Fruit fly (Drosophila melanogaster) whole organism, embryonic: ENCODE measurements around the gene BckdhA.

Source experiments
- Atf3 ChIP-seq: fragments of 200-800 bp; sonication (Bioruptor generic); optimal IDR thresholded peaks from 3 replicates; lab custom pipeline; 2016; ENCODE audit warnings: missing biosample characterization, missing genetic modification characterization
- Bgb ChIP-seq: fragments of 200-800 bp; sonication (Bioruptor generic); IDR thresholded peaks from 2 replicates; pipeline ENCODE4 v1.3.6; 2022; ENCODE audit warnings: missing biosample characterization, missing genetic modification characterization; ENCODE audit not compliant: partially characterized antibody
- C15 ChIP-seq: fragments of 200-800 bp; sonication (Bioruptor generic); IDR thresholded peaks from 3 replicates; pipeline ENCODE4 v1.3.6; 2022; ENCODE audit warnings: missing biosample characterization, missing genetic modification characterization
- CG10147 ChIP-seq: fragments of 200-800 bp; sonication (Bioruptor generic); optimal IDR thresholded peaks from 2 replicates; lab custom pipeline; 2019; ENCODE audit warnings: missing biosample characterization, mild to moderate bottlenecking, missing genetic modification characterization, moderate library complexity
- CG10431 ChIP-seq: fragments of 200-800 bp; sonication (Bioruptor generic); optimal IDR thresholded peaks from 3 replicates; lab custom pipeline; 2018; ENCODE audit warnings: missing biosample characterization, mild to moderate bottlenecking, missing genetic modification characterization
- CG10959 ChIP-seq: fragments of 200-800 bp; sonication (Bioruptor generic); IDR thresholded peaks from 2 replicates; pipeline ENCODE4 v1.3.6; 2022; ENCODE audit warnings: missing biosample characterization, missing genetic modification characterization
- CG13894 ChIP-seq: fragments of 200-800 bp; sonication (Bioruptor generic); optimal IDR thresholded peaks from 3 replicates; lab custom pipeline; 2018; ENCODE audit warnings: missing biosample characterization, mild to moderate bottlenecking, missing genetic modification characterization, moderate library complexity
- CG15011 ChIP-seq: fragments of 200-800 bp; sonication (Bioruptor generic); optimal IDR thresholded peaks from 3 replicates; lab custom pipeline; 2018; ENCODE audit warnings: missing biosample characterization, mild to moderate bottlenecking, missing genetic modification characterization
- CG15514 ChIP-seq: fragments of 200-800 bp; sonication (Bioruptor generic); optimal IDR thresholded peaks from 3 replicates; lab custom pipeline; 2017; ENCODE audit warnings: missing biosample characterization, missing genetic modification characterization, mild to moderate bottlenecking, moderate library complexity, missing genetic modification reagents
- CG17802 ChIP-seq: fragments of 200-800 bp; sonication (Bioruptor generic); optimal IDR thresholded peaks from 2 replicates; lab custom pipeline; 2018; ENCODE audit warnings: missing biosample characterization, mild to moderate bottlenecking, missing genetic modification characterization, moderate library complexity
- CG18262 ChIP-seq: fragments of 200-800 bp; optimal IDR thresholded peaks from 3 replicates; lab custom pipeline; 2019; ENCODE audit warnings: missing biosample characterization, mild to moderate bottlenecking, missing genetic modification characterization, moderate library complexity
- CG2116 ChIP-seq: fragments of 200-800 bp; sonication (Bioruptor generic); optimal IDR thresholded peaks from 3 replicates; lab custom pipeline; 2018; ENCODE audit warnings: missing biosample characterization, mild to moderate bottlenecking, missing genetic modification characterization
- CG30431 ChIP-seq: fragments of 200-800 bp; sonication (Bioruptor generic); optimal IDR thresholded peaks from 2 replicates; lab custom pipeline; 2017; ENCODE audit warnings: missing biosample characterization, missing genetic modification characterization
- CG31441 ChIP-seq: fragments of 200-800 bp; sonication (Bioruptor generic); IDR thresholded peaks from 2 replicates; pipeline ENCODE4 v1.3.6; 2022; ENCODE audit warnings: missing biosample characterization, missing genetic modification characterization
- CG3838 ChIP-seq: fragments of 200-800 bp; sonication (Bioruptor generic); optimal IDR thresholded peaks from 3 replicates; lab custom pipeline; 2016; ENCODE audit warnings: missing biosample characterization, missing genetic modification characterization
- CG4730 ChIP-seq: fragments of 200-800 bp; sonication (Bioruptor generic); IDR thresholded peaks from 2 replicates; pipeline ENCODE4 v1.3.6; 2022; ENCODE audit warnings: missing biosample characterization, missing genetic modification characterization
- CG7357 ChIP-seq: fragments of 200-800 bp; sonication (Bioruptor generic); IDR thresholded peaks from 3 replicates; pipeline ENCODE4 v1.3.6; 2022; ENCODE audit warnings: missing biosample characterization, missing genetic modification characterization
- CG8478 ChIP-seq: fragments of >200 bp; optimal IDR thresholded peaks from 2 replicates; lab custom pipeline; 2018
- CG9437 ChIP-seq: fragments of 200-800 bp; sonication (Bioruptor generic); optimal IDR thresholded peaks from 2 replicates; lab custom pipeline; 2018; ENCODE audit warnings: missing biosample characterization, mild to moderate bottlenecking, missing genetic modification characterization
- CG9609 ChIP-seq: fragments of 200-800 bp; sonication (Bioruptor generic); optimal IDR thresholded peaks from 3 replicates; lab custom pipeline; 2016; ENCODE audit warnings: missing biosample characterization, missing genetic modification characterization
- CG9876 ChIP-seq: fragments of 200-800 bp; sonication (Bioruptor generic); optimal IDR thresholded peaks from 2 replicates; lab custom pipeline; 2016; ENCODE audit warnings: missing biosample characterization, missing genetic modification characterization
- HLH54F ChIP-seq: fragments of 200-800 bp; sonication (Bioruptor generic); optimal IDR thresholded peaks from 3 replicates; lab custom pipeline; 2016; ENCODE audit warnings: missing biosample characterization, missing genetic modification characterization
- Hmr ChIP-seq: fragments of 200-800 bp; sonication (Bioruptor generic); optimal IDR thresholded peaks from 3 replicates; lab custom pipeline; 2017; ENCODE audit warnings: mild to moderate bottlenecking, missing biosample characterization, missing genetic modification reagents, missing genetic modification characterization
- Jarid2 ChIP-seq: fragments of 200-800 bp; sonication (Bioruptor generic); optimal IDR thresholded peaks from 3 replicates; lab custom pipeline; 2017; ENCODE audit warnings: mild to moderate bottlenecking, missing biosample characterization, missing genetic modification reagents, missing genetic modification characterization
- Kr ChIP-seq: fragments of 200-800 bp; sonication (Bioruptor generic); optimal IDR thresholded peaks from 2 replicates; lab custom pipeline; 2017; ENCODE audit warnings: missing biosample characterization, mild to moderate bottlenecking, missing genetic modification characterization
- Mrtf ChIP-seq: fragments of 200-800 bp; sonication (Bioruptor generic); IDR thresholded peaks from 3 replicates; pipeline ENCODE4 v1.3.6; 2022; ENCODE audit warnings: missing biosample characterization, missing genetic modification characterization
- Optix ChIP-seq: fragments of 200-800 bp; sonication (Bioruptor generic); IDR thresholded peaks from 3 replicates; pipeline ENCODE4 v1.3.6; 2022; ENCODE audit warnings: missing biosample characterization, missing genetic modification characterization
- Stat92E ChIP-seq, 3 experiments: fragments of >200 bp in 2 of 3; fragments of 200-800 bp in 1 of 3; sonication (Bioruptor generic) in 1 of 3; optimal IDR thresholded peaks; 2 replicates each; lab custom pipeline; 2017 to 2019; ENCODE audit warnings: missing biosample characterization in 3 of 3, missing genetic modification characterization in 3 of 3, mild to moderate bottlenecking in 1 of 3, moderate library complexity in 1 of 3
- chinmo ChIP-seq: fragments of 200-800 bp; sonication (Bioruptor generic); IDR thresholded peaks from 4 replicates; pipeline ENCODE4 v1.3.6; 2022; ENCODE audit warnings: missing biosample characterization, missing genetic modification characterization; ENCODE audit not compliant: partially characterized antibody
- danr ChIP-seq: fragments of 200-800 bp; sonication (Bioruptor generic); IDR thresholded peaks from 2 replicates; pipeline ENCODE4 v1.3.6; 2022; ENCODE audit warnings: missing biosample characterization, missing genetic modification characterization
- dysf ChIP-seq: fragments of 200-800 bp; sonication (Bioruptor generic); IDR thresholded peaks from 3 replicates; pipeline ENCODE4 v1.3.6; 2022; ENCODE audit warnings: missing biosample characterization, missing genetic modification characterization
- ems ChIP-seq: fragments of 200-800 bp; sonication (Bioruptor generic); optimal IDR thresholded peaks from 3 replicates; lab custom pipeline; 2016; ENCODE audit warnings: missing biosample characterization, missing genetic modification characterization
- esg ChIP-seq: fragments of 200-800 bp; sonication (Bioruptor generic); conservative IDR thresholded peaks from 2 replicates; pipeline ENCODE4 v1.3.6; 2022; ENCODE audit warnings: missing biosample characterization, missing genetic modification characterization
- eve ChIP-seq, 2 experiments: fragments of >200 bp; optimal IDR thresholded peaks; 2 replicates each; lab custom pipeline; 2017; ENCODE audit warnings: missing biosample characterization in 2 of 2, missing genetic modification characterization in 2 of 2
- fd102C ChIP-seq: fragments of 200-800 bp; sonication (Bioruptor generic); optimal IDR thresholded peaks from 2 replicates; lab custom pipeline; 2018; ENCODE audit warnings: missing biosample characterization, mild to moderate bottlenecking, missing genetic modification characterization, moderate library complexity
- gsb-n ChIP-seq: fragments of 200-800 bp; sonication (Bioruptor generic); optimal IDR thresholded peaks from 3 replicates; lab custom pipeline; 2018; ENCODE audit warnings: missing biosample characterization, mild to moderate bottlenecking, missing genetic modification characterization
- gt ChIP-seq: fragments of 200-800 bp; sonication (Bioruptor generic); IDR thresholded peaks from 2 replicates; pipeline ENCODE4 v1.3.6; 2022; ENCODE audit warnings: missing biosample characterization, missing genetic modification characterization
- hb ChIP-seq: fragments of 200-800 bp; sonication (Bioruptor generic); IDR thresholded peaks from 3 replicates; pipeline ENCODE4 v1.3.6; 2022; ENCODE audit warnings: missing biosample characterization, missing genetic modification characterization; ENCODE audit not compliant: partially characterized antibody
- insv ChIP-seq, 2 experiments: fragments of 200-800 bp; sonication (Bioruptor generic); optimal IDR thresholded peaks; 3 replicates each; lab custom pipeline; 2016 to 2018; ENCODE audit warnings: missing biosample characterization in 2 of 2, missing genetic modification characterization in 2 of 2
- jigr1 ChIP-seq: fragments of 200-800 bp; sonication (Bioruptor generic); IDR thresholded peaks from 3 replicates; pipeline ENCODE4 v1.3.6; 2022; ENCODE audit warnings: missing biosample characterization, missing genetic modification characterization
- jumu ChIP-seq: fragments of 200-800 bp; sonication (Bioruptor generic); optimal IDR thresholded peaks from 3 replicates; lab custom pipeline; 2016; ENCODE audit warnings: missing biosample characterization, missing genetic modification characterization
- kni ChIP-seq: fragments of 200-800 bp; sonication (Bioruptor generic); optimal IDR thresholded peaks from 3 replicates; lab custom pipeline; 2017; ENCODE audit warnings: mild to moderate bottlenecking, missing biosample characterization, missing genetic modification reagents, missing genetic modification characterization
- mam ChIP-seq: fragments of 200-800 bp; sonication (Bioruptor generic); optimal IDR thresholded peaks from 3 replicates; lab custom pipeline; 2016; ENCODE audit warnings: missing biosample characterization, missing genetic modification characterization
- nau ChIP-seq: fragments of 200-800 bp; sonication (Bioruptor generic); optimal IDR thresholded peaks from 3 replicates; lab custom pipeline; 2017; ENCODE audit warnings: missing biosample characterization, mild to moderate bottlenecking, missing genetic modification characterization, missing genetic modification reagents
- p53 ChIP-seq: fragments of 200-800 bp; sonication (Bioruptor generic); optimal IDR thresholded peaks from 2 replicates; lab custom pipeline; 2016; ENCODE audit warnings: missing biosample characterization, missing genetic modification characterization
- repo ChIP-seq: fragments of 200-800 bp; sonication (Bioruptor generic); optimal IDR thresholded peaks from 2 replicates; lab custom pipeline; 2016; ENCODE audit warnings: missing biosample characterization, missing genetic modification characterization
- row ChIP-seq: fragments of 200-800 bp; sonication (Bioruptor generic); IDR thresholded peaks from 3 replicates; pipeline ENCODE4 v1.3.6; 2022; ENCODE audit warnings: missing biosample characterization, missing genetic modification characterization
- trem ChIP-seq: fragments of 200-800 bp; optimal IDR thresholded peaks from 3 replicates; lab custom pipeline; 2019; ENCODE audit warnings: missing biosample characterization, mild to moderate bottlenecking, missing genetic modification characterization, moderate library complexity

Gene BckdhA

DNA sequence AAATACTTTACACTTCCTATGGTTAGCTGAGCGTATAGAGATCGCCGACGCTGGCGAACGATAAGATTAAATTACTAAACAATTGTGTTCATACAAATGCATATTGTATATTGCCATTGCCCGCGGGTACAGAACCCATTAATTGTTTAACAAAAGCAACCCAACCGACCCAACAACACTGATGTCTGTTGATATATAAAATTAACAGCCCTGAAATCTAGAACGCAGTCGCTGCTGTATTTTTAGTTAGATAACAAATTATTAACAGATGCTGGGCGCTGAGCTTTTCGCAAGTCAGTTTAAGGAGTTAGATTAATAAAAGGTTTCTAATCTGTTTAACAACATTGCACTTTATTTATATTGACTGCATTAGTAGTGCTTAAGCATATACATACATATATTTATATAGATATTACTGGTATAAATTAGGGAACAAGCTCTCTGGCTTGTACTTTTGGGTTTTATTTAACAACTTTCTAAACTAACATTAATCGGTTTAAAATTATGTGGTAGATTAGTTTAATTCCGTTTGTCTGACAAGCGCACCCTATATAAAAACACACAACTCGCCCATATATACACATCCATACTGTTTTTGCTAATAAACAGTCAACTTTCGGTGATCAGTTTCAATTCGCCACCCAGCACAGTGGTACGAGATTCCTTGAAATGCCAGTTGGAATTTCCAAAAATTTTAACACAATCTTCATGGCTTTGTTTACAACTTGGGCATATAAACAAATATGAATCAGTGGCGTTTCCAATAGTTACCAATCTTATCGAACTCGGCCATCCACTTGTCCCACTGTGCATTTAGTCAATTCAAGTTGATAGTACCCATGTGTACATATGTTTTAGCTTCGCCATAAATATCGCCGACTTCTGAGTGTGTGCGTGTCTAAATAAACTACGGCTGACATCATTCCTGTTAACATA is 27.4 kb upstream of the BckdhA start (continued):
- peak; percentile 57 for TF ChIP-seq Atf3 (GFP tag; lab: Kevin White, UChicago)
- peak; percentile 68 for TF ChIP-seq CG9876 (GFP tag; lab: Kevin White, UChicago)
- peak; percentile 73 for TF ChIP-seq CG9609
- no peak for TF ChIP-seq hb
- peak; percentile 90 for TF ChIP-seq repo
- TF ChIP-seq CG3838 (GFP tag; lab: Kevin White, UChicago) = peak; percentile 19
- TF ChIP-seq CG18262 (tag; lab: Kevin White, UChicago) = peak; percentile 78
- peak; percentile 73; the same call in 2 of the 3 replicates for TF ChIP-seq CG7357 (GFP tag; lab: Robert Waterston, UW)
- TF ChIP-seq esg (GFP tag; lab: Robert Waterston, UW) = peak; percentile 83
- TF ChIP-seq CG13894 (tag; lab: Kevin White, UChicago) = peak; percentile 88
- TF ChIP-seq gt (GFP tag; lab: Robert Waterston, UW) = no peak
- TF ChIP-seq CG15514 (GFP tag; lab: Kevin White, UChicago) = peak; percentile 92
- TF ChIP-seq fd102C (GFP tag; lab: Kevin White, UChicago) = no peak
- TF ChIP-seq CG9437 (GFP tag; lab: Kevin White, UChicago) = peak; percentile 61
- TF ChIP-seq HLH54F (GFP tag; lab: Kevin White, UChicago) = peak; percentile 81
- TF ChIP-seq mam (GFP tag; lab: Kevin White, UChicago) = peak; percentile 94
- TF ChIP-seq jigr1 (GFP tag; lab: Robert Waterston, UW) = peak; percentile 66; the same call in 1 of the 3 replicates
- peak; percentile 31 for TF ChIP-seq gsb-n (tag; lab: Kevin White, UChicago)
- peak; percentile 84; the same call in 2 of the 3 replicates for TF ChIP-seq C15 (GFP tag; lab: Robert Waterston, UW)
- peak; percentile 74 for TF ChIP-seq Optix (GFP tag; lab: Robert Waterston, UW)
- TF ChIP-seq CG10147 (GFP tag; lab: Kevin White, UChicago) = peak; percentile 84
- no peak for TF ChIP-seq Jarid2 (GFP tag; lab: Kevin White, UChicago)
- TF ChIP-seq CG4730 (GFP tag; lab: Robert Waterston, UW) = peak; percentile 81
- peak; percentile 90 for TF ChIP-seq jumu (GFP tag; lab: Kevin White, UChicago)
- peak; percentile 85 for TF ChIP-seq CG15011 (GFP tag; lab: Kevin White, UChicago)
- TF ChIP-seq nau = no peak
- TF ChIP-seq Hmr (GFP tag; lab: Kevin White, UChicago) = peak; percentile 95
- TF ChIP-seq CG8478 = no peak
- TF ChIP-seq p53 = peak; percentile 86
- TF ChIP-seq dysf (GFP tag; lab: Robert Waterston, UW) = peak; percentile 95
- TF ChIP-seq chinmo (GFP tag; lab: Robert Waterston, UW) = peak; percentile 83; the same call in 3 of the 4 replicates
- TF ChIP-seq ems (GFP tag; lab: Kevin White, UChicago) = peak; percentile 93
- TF ChIP-seq insv (GFP tag; optimal IDR thresholded peaks at IDR 0.05; lab: Kevin White, UChicago) = no peak
- TF ChIP-seq CG10959 = peak; percentile 78
- peak; percentile 78 for TF ChIP-seq danr (GFP tag; lab: Robert Waterston, UW)
- TF ChIP-seq Stat92E (GFP tag; optimal IDR thresholded peaks at IDR 0.05; lab: Kevin White, UChicago) = no peak
- no peak for TF ChIP-seq eve (GFP tag; optimal IDR thresholded peaks at IDR 0.05; lab: Kevin White, UChicago)
- peak; percentile 39; the same call in 1 of the 2 replicates for TF ChIP-seq Bgb (GFP tag; lab: Robert Waterston, UW)
- peak; percentile 88 for TF ChIP-seq Mrtf
- peak; percentile 84 for TF ChIP-seq row
- TF ChIP-seq CG10431 (GFP tag; lab: Kevin White, UChicago) = no peak
- TF ChIP-seq trem = peak; percentile 45
- TF ChIP-seq CG30431 = peak; percentile 56
- no peak for TF ChIP-seq kni (GFP tag; lab: Kevin White, UChicago)
- TF ChIP-seq CG2116 = peak; percentile 25
- peak; percentile 64 for TF ChIP-seq CG17802 (tag; lab: Kevin White, UChicago)
- TF ChIP-seq CG31441 = no peak
- TF ChIP-seq Kr (GFP tag; lab: Kevin White, UChicago) = no peak
